Worm (Caenorhabditis elegans) whole organism, midembryonic: Measurements from ENCODE around the gene K11H12.11.

Experiments
- T22C8.4 ChIP-seq: fragments of 200-800 bp; sonication (Bioruptor generic); IDR thresholded peaks from 2 replicates; pipeline ENCODE4 v1.3.6; 2022; ENCODE audit warnings: missing genetic modification characterization, missing compliant biosample characterization
- cog-1 ChIP-seq: sonication (generic microtip); optimal IDR thresholded peaks from 2 replicates; lab custom pipeline; 2016; ENCODE audit warnings: missing genetic modification characterization, missing compliant biosample characterization
- flt-1 ChIP-seq: fragments of 200-800 bp; sonication (Bioruptor generic); IDR thresholded peaks from 2 replicates; pipeline ENCODE4 v1.3.6; 2022; ENCODE audit warnings: missing genetic modification characterization, missing compliant biosample characterization
- klf-2 ChIP-seq: fragments of 200-800 bp; sonication (Bioruptor generic); conservative IDR thresholded peaks from 2 replicates; pipeline ENCODE4 v1.3.6; 2022; ENCODE audit warnings: missing genetic modification reagents, missing genetic modification characterization, missing compliant biosample characterization
- med-1 ChIP-seq: sonication (generic microtip); optimal IDR thresholded peaks from 2 replicates; lab custom pipeline; 2017; ENCODE audit warnings: missing genetic modification characterization, mild to moderate bottlenecking, missing compliant biosample characterization, antibody characterized with exemption, missing genetic modification reagents; ENCODE audit not compliant: insufficient read depth
- ref-1 ChIP-seq: fragments of 200-800 bp; sonication (Bioruptor generic); conservative IDR thresholded peaks from 2 replicates; pipeline ENCODE4 v1.3.6; 2022; ENCODE audit warnings: missing genetic modification reagents, missing genetic modification characterization, missing compliant biosample characterization
- tab-1 ChIP-seq: fragments of 200-800 bp; sonication (Bioruptor generic); IDR thresholded peaks from 2 replicates; pipeline ENCODE4 v1.3.6; 2022; ENCODE audit warnings: missing genetic modification characterization, missing compliant biosample characterization
- ztf-23 ChIP-seq: fragments of 200-800 bp; sonication (Bioruptor generic); IDR thresholded peaks from 2 replicates; pipeline ENCODE4 v1.3.6; 2022; ENCODE audit warnings: missing genetic modification reagents, missing genetic modification characterization, missing compliant biosample characterization
- ztf-29 ChIP-seq: fragments of 200-800 bp; sonication (Bioruptor generic); IDR thresholded peaks from 2 replicates; pipeline ENCODE4 v1.3.6; 2022; ENCODE audit warnings: missing genetic modification reagents, missing genetic modification characterization, missing compliant biosample characterization

K11H12.11 gene

DNA sequence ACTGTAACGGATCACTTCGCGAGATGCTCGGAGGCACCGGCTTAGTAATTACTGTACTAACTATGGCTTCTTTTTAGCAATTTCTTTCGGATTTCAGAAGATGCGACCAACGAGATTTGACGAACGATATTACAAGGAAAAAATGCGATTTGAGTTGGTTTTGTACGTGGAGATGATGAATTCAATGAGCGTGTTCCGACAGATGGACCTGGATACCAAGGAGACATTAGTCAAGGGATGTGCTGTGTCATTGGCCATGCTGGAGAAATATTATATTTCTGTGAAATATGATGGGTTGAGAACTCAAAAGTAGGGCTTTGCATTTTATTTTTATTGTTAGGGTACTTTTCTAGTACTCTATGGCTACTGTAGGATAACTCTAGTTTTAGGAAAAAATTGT lies 39.8 kb downstream of the K11H12.11 start:
- TF ChIP-seq T22C8.4 (no peak), ztf-29 (GFP tag; lab: Robert Waterston, UW) (no peak), klf-2 (GFP tag; lab: Robert Waterston, UW) (no peak), cog-1 (tag; lab: Kevin White, UChicago) (no peak), ztf-23 (GFP tag; lab: Robert Waterston, UW) (no peak), ref-1 (GFP tag; lab: Robert Waterston, UW) (no peak), flt-1 (GFP tag; lab: Robert Waterston, UW) (no peak), tab-1 (GFP tag; lab: Robert Waterston, UW) (no peak), med-1 (GFP tag; lab: Kevin White, UChicago) (no peak)

DNA sequence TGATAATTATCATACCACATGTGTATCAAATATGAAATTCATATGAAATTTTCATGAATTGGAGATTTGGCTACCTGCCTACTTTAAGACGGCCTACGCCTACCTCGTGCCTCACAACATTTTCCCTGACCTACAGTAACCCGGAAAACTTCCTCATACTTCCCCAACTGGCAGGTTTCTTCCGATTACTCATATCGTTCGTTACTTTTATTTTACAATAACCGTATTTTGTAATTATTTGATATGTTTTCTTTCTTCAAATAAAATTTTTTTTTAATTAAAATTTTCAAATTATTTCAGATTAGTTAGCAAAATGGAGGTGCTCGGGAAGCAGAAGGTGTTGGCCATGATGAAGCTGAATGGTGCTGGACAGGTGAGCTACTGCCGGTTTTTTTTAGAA lies 43.1 kb downstream of the K11H12.11 start, which contains the start of gene nhr-76:
TSS of gene nhr-76 (plus strand) at position 301 of the 400 bp plus-strand sequence.
- TF ChIP-seq tab-1 (GFP tag; lab: Robert Waterston, UW) (no peak), ztf-29 (GFP tag; lab: Robert Waterston, UW) (no peak), cog-1 (tag; lab: Kevin White, UChicago) (no peak), med-1 (GFP tag; lab: Kevin White, UChicago) (no peak), ztf-23 (GFP tag; lab: Robert Waterston, UW) (no peak), ref-1 (GFP tag; lab: Robert Waterston, UW) (no peak), klf-2 (GFP tag; lab: Robert Waterston, UW) (no peak), flt-1 (GFP tag; lab: Robert Waterston, UW) (no peak), T22C8.4 (no peak)

DNA sequence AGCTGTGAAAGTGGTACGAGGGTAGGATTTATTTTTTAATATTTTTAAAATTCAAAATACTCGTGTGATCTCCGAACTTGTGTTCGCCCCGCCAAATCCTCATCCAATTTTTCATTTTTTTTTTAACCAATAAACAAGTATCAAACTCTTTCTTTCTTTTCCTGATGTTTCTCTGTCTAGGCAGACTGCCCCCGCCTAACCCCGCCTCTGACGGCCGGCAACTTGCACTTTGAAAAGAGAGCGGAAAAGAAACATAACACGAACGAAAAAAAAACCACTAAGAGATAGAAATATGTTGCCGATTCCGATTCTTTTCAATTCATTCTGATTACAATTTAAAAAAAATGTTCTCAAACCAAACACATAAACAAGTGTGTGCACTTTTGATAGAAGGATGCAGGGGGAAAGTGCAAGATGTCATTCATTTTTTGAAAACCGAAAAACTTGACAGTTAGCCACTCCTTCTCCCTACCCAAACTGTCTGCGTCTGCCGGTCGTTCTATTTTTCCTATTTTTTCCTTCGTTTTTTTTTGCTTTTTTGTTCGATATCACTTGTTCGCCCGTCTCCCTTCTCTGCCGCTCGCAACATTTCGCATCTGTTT lies 44.3 kb downstream of the K11H12.11 start:
- TF ChIP-seq tab-1 (GFP tag; lab: Robert Waterston, UW) = no peak
- TF ChIP-seq T22C8.4 = no peak
- TF ChIP-seq ztf-23 (GFP tag; lab: Robert Waterston, UW) = no peak
- TF ChIP-seq med-1 (GFP tag; lab: Kevin White, UChicago) = no peak
- TF ChIP-seq cog-1 (tag; lab: Kevin White, UChicago) = no peak
- no peak for TF ChIP-seq klf-2 (GFP tag; lab: Robert Waterston, UW)
- no peak for TF ChIP-seq flt-1 (GFP tag; lab: Robert Waterston, UW)
- no peak for TF ChIP-seq ref-1 (GFP tag; lab: Robert Waterston, UW)
- no peak for TF ChIP-seq ztf-29 (GFP tag; lab: Robert Waterston, UW)

DNA sequence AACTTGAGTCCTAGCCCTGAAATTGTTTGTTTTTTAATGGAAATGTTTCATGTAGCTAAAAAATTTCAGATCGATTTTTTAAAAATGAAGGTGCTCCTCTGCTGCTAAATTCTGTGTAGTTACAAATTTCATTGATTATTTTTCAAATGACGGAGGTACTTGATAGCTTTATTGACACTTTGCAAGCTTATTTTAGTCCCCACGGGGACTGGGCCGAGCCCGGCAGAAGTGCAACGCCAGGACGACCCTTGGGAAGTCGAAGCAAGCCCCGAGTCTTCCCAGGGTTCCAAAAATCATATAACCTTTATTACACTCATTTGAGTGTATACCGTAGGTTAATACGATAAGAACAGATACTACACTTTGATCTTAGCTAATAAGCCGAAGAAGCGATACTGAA lies 46.5 kb downstream of the K11H12.11 start:
- TF ChIP-seq med-1 (GFP tag; lab: Kevin White, UChicago) = no peak
- no peak for TF ChIP-seq cog-1 (tag; lab: Kevin White, UChicago)
- no peak for TF ChIP-seq ztf-23 (GFP tag; lab: Robert Waterston, UW)

DNA sequence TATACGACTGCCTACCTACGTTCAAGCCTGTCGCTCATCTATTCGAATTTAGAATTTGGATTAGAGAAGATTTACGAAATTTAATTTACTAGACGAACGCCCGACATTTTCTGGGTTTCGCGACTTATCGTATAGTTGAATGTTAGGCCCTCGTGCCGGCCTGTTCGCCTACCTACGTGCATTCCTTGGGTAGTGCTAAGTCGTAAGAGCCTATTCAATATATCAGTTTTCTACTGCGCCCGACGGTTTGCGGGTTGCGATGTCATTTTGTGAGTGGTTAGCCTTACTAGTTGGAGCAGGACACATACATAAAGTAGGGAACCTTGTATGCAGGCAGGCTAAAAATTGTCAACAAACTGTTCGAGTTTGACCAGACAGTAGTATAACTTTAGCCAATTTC lies 47.4 kb downstream of the K11H12.11 start:
- no peak for TF ChIP-seq tab-1 (GFP tag; lab: Robert Waterston, UW)
- no peak for TF ChIP-seq klf-2 (GFP tag; lab: Robert Waterston, UW)
- no peak for TF ChIP-seq cog-1 (tag; lab: Kevin White, UChicago)
- no peak for TF ChIP-seq flt-1 (GFP tag; lab: Robert Waterston, UW)
- TF ChIP-seq ztf-23 (GFP tag; lab: Robert Waterston, UW) = no peak
- TF ChIP-seq ref-1 (GFP tag; lab: Robert Waterston, UW) = no peak
- TF ChIP-seq med-1 (GFP tag; lab: Kevin White, UChicago) = no peak
- TF ChIP-seq ztf-29 (GFP tag; lab: Robert Waterston, UW) = no peak
- TF ChIP-seq T22C8.4 = no peak

DNA sequence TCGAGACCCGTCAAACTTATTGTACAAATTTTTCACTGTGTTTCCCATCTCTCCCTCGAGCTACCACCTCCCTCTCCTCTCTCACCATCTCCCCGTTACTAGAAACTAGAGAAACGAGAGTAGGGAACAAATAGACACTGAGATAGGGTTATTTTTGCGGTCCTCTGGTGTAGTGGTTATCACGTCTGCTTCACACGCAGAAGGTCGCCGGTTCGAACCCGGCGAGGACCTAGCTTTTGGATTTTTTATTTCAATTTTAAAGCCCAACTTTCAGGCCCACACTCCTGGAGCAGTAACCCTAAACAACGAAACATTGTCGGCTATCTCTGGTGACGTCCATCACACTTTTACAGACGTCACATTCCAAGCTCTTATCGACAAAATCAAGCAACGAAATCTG lies 50.0 kb downstream of the K11H12.11 start:
- TF ChIP-seq klf-2 (GFP tag; lab: Robert Waterston, UW) (peak; percentile 74; the same call in 1 of the 2 replicates), ztf-23 (GFP tag; lab: Robert Waterston, UW) (peak; percentile 89), med-1 (GFP tag; lab: Kevin White, UChicago) (peak; percentile 64), tab-1 (GFP tag; lab: Robert Waterston, UW) (peak; percentile 90), ref-1 (GFP tag; lab: Robert Waterston, UW) (peak; percentile 76), cog-1 (tag; lab: Kevin White, UChicago) (peak; percentile 75), ztf-29 (GFP tag; lab: Robert Waterston, UW) (peak; percentile 70; the same call in 1 of the 2 replicates), flt-1 (GFP tag; lab: Robert Waterston, UW) (peak; percentile 94), T22C8.4 (peak; percentile 88)

DNA sequence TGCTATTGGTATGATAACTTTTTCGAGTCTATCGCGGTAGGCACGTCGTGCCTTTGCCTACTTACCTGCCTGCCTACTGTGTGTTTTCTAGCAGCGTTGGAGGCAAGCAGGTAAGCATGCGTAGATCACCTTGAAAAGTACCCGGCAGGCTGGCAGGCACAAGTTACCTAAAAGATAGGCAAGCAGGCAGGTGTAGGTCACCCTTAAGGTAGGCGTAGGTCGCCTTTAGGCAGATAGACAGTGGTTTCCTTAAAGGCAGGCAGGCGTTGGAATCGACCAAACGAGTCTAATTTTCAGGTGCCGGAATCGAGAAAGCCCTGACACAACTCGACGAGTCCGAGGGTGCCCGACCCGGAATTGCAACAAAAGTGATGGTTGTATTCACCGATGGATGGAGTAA lies 50.6 kb downstream of the K11H12.11 start:
- no peak for TF ChIP-seq tab-1 (GFP tag; lab: Robert Waterston, UW)
- no peak for TF ChIP-seq ztf-29 (GFP tag; lab: Robert Waterston, UW)
- no peak for TF ChIP-seq med-1 (GFP tag; lab: Kevin White, UChicago)
- TF ChIP-seq klf-2 (GFP tag; lab: Robert Waterston, UW) = no peak
- TF ChIP-seq cog-1 (tag; lab: Kevin White, UChicago) = no peak
- TF ChIP-seq ztf-23 (GFP tag; lab: Robert Waterston, UW) = no peak
- no peak for TF ChIP-seq T22C8.4
- TF ChIP-seq flt-1 (GFP tag; lab: Robert Waterston, UW) = no peak
- no peak for TF ChIP-seq ref-1 (GFP tag; lab: Robert Waterston, UW)
